Comparison of ENCODE assay signal across 2 fruit fly cellular contexts in genomic region chr3R:25004763-25005162, dm6.
TF ChIP-seq lines count a peak whose summit lies in the region.

No protein-coding gene starts in this region.

TF ChIP-seq in whole organism, embryonic, 481 proteins besides CTCF, POLR2A, EP300 and RAD21 (continued from another document and continues in another):
- peak; percentile 62 for TF ChIP-seq CG7839 (tag; optimal IDR thresholded peaks at IDR 0.05; lab: Kevin White, UChicago)
- peak; percentile 63 for TF ChIP-seq Rx (GFP tag; IDR thresholded peaks at IDR 0.05; lab: Robert Waterston, UW)
- peak; percentile 12 for TF ChIP-seq CG8281 (tag; optimal IDR thresholded peaks at IDR 0.05; lab: Kevin White, UChicago)
- no peak for TF ChIP-seq CkIIα-i1 (GFP tag; IDR thresholded peaks at IDR 0.05; lab: Robert Waterston, UW)
- peak; percentile 75 for TF ChIP-seq CG11504 (tag; optimal IDR thresholded peaks at IDR 0.05; lab: Kevin White, UChicago)
- peak; percentile 50 for TF ChIP-seq tio (GFP tag; optimal IDR thresholded peaks at IDR 0.05; lab: Kevin White, UChicago)
- no peak for TF ChIP-seq CG14965 (GFP tag; optimal IDR thresholded peaks at IDR 0.05; lab: Kevin White, UChicago; ENCODE audit: borderline replicate concordance)
- no peak for TF ChIP-seq gt (GFP tag; IDR thresholded peaks at IDR 0.05; lab: Robert Waterston, UW)
- no peak for TF ChIP-seq CG2116 (GFP tag; optimal IDR thresholded peaks at IDR 0.05; lab: Kevin White, UChicago)
- no peak for TF ChIP-seq sug (tag; optimal IDR thresholded peaks at IDR 0.05; lab: Kevin White, UChicago)
- TF ChIP-seq Opbp (GFP tag; IDR thresholded peaks at IDR 0.05; lab: Robert Waterston, UW; ENCODE audit: partially characterized antibody), result no peak
- TF ChIP-seq schlank (tag; optimal IDR thresholded peaks at IDR 0.05; lab: Kevin White, UChicago), result no peak
- no peak for TF ChIP-seq crp (GFP tag; optimal IDR thresholded peaks at IDR 0.05; lab: Kevin White, UChicago)
- TF ChIP-seq CG1024 (GFP tag; IDR thresholded peaks at IDR 0.05; lab: Robert Waterston, UW), result peak; percentile 72
- no peak for TF ChIP-seq gcm (GFP tag; optimal IDR thresholded peaks at IDR 0.05; lab: Kevin White, UChicago)
- peak; percentile 30 for TF ChIP-seq CG8944 (GFP tag; optimal IDR thresholded peaks at IDR 0.05; lab: Kevin White, UChicago)
- no peak for TF ChIP-seq Sin3A (optimal IDR thresholded peaks at IDR 0.05; lab: Kevin White, UChicago)
- TF ChIP-seq dpn (GFP tag; optimal IDR thresholded peaks at IDR 0.05; lab: Kevin White, UChicago), result peak; percentile 49 to 70
- no peak for TF ChIP-seq bigmax (GFP tag; optimal IDR thresholded peaks at IDR 0.05; lab: Kevin White, UChicago)
- peak; percentile 76 for TF ChIP-seq Ptx1 (GFP tag; IDR thresholded peaks at IDR 0.05; lab: Robert Waterston, UW)
- no peak for TF ChIP-seq CG4360 (GFP tag; IDR thresholded peaks at IDR 0.05; lab: Robert Waterston, UW)
- TF ChIP-seq CG16815 (GFP tag; optimal IDR thresholded peaks at IDR 0.05; lab: Kevin White, UChicago), result no peak
- TF ChIP-seq pho (GFP tag; optimal IDR thresholded peaks at IDR 0.05; lab: Kevin White, UChicago), result peak; percentile 14
- peak; percentile 66 for TF ChIP-seq bab2 (GFP tag; optimal IDR thresholded peaks at IDR 0.05; lab: Kevin White, UChicago)
- TF ChIP-seq maf-S (GFP tag; optimal IDR thresholded peaks at IDR 0.05; lab: Kevin White, UChicago), result no peak
- TF ChIP-seq zen (tag; optimal IDR thresholded peaks at IDR 0.05; lab: Kevin White, UChicago), result no peak
- TF ChIP-seq CG17186 (GFP tag; optimal IDR thresholded peaks at IDR 0.05; lab: Kevin White, UChicago), result no peak
- peak; percentile 57 for TF ChIP-seq CG1603 (tag; optimal IDR thresholded peaks at IDR 0.05; lab: Kevin White, UChicago)
- peak; percentile 21 for TF ChIP-seq crc (GFP tag; optimal IDR thresholded peaks at IDR 0.05; lab: Kevin White, UChicago)
- TF ChIP-seq Dll (GFP tag; IDR thresholded peaks at IDR 0.05; lab: Robert Waterston, UW; ENCODE audit: partially characterized antibody), result no peak
- TF ChIP-seq D19A (tag; optimal IDR thresholded peaks at IDR 0.05; lab: Kevin White, UChicago), result no peak
- peak; percentile 63 for TF ChIP-seq tin (GFP tag; optimal IDR thresholded peaks at IDR 0.05; lab: Kevin White, UChicago)
- TF ChIP-seq Adf1 (GFP tag; IDR thresholded peaks at IDR 0.05; lab: Robert Waterston, UW), result no peak
- TF ChIP-seq gem (tag; optimal IDR thresholded peaks at IDR 0.05; lab: Kevin White, UChicago), result no peak
- no peak for TF ChIP-seq Doc3 (GFP tag; IDR thresholded peaks at IDR 0.05; lab: Robert Waterston, UW; ENCODE audit: partially characterized antibody)
- TF ChIP-seq CG1792 (GFP tag; optimal IDR thresholded peaks at IDR 0.05; lab: Kevin White, UChicago), result no peak
- no peak for TF ChIP-seq yki (optimal IDR thresholded peaks at IDR 0.05; lab: Kevin White, UChicago)
- TF ChIP-seq pan (optimal IDR thresholded peaks at IDR 0.05; lab: Kevin White, UChicago), result no peak
- peak in 1 of 2 experiments; percentile 66 for TF ChIP-seq pan (GFP tag; optimal IDR thresholded peaks at IDR 0.05 in 1 of 2, IDR thresholded peaks at IDR 0.05 in 1 of 2)
- no peak for TF ChIP-seq Atf3 (GFP tag; optimal IDR thresholded peaks at IDR 0.05; lab: Kevin White, UChicago)
- TF ChIP-seq MBD-R2 (GFP tag; IDR thresholded peaks at IDR 0.05; lab: Robert Waterston, UW), result no peak; the same call in 1 of the 2 replicates
- TF ChIP-seq kni (GFP tag; optimal IDR thresholded peaks at IDR 0.05; lab: Kevin White, UChicago), result no peak
- TF ChIP-seq Hand (GFP tag; optimal IDR thresholded peaks at IDR 0.05; lab: Kevin White, UChicago), result no peak
- TF ChIP-seq wek (GFP tag; optimal IDR thresholded peaks at IDR 0.05; lab: Kevin White, UChicago), result no peak
- no peak for TF ChIP-seq NC2α (GFP tag; optimal IDR thresholded peaks at IDR 0.05; lab: Kevin White, UChicago)
- TF ChIP-seq twi (tag; optimal IDR thresholded peaks at IDR 0.05; lab: Kevin White, UChicago), result no peak
- TF ChIP-seq fd64A (GFP tag; optimal IDR thresholded peaks at IDR 0.05; lab: Kevin White, UChicago), result no peak
- TF ChIP-seq CG30020 (tag; optimal IDR thresholded peaks at IDR 0.05; lab: Kevin White, UChicago), result no peak
- no peak for TF ChIP-seq CG8359 (GFP tag; optimal IDR thresholded peaks at IDR 0.05; lab: Kevin White, UChicago; ENCODE audit: borderline replicate concordance)
- TF ChIP-seq MESR4 (GFP tag; optimal IDR thresholded peaks at IDR 0.05; lab: Kevin White, UChicago), result no peak
- no peak for TF ChIP-seq ro (GFP tag; IDR thresholded peaks at IDR 0.05; lab: Robert Waterston, UW)
- TF ChIP-seq sob (GFP tag; IDR thresholded peaks at IDR 0.05; lab: Robert Waterston, UW), result peak; percentile 77
- peak; percentile 39 for TF ChIP-seq pnt (GFP tag; optimal IDR thresholded peaks at IDR 0.05; lab: Kevin White, UChicago)
- peak; percentile 47 for TF ChIP-seq CG10209 (GFP tag; optimal IDR thresholded peaks at IDR 0.05; lab: Kevin White, UChicago)
- TF ChIP-seq Oaz (GFP tag; IDR thresholded peaks at IDR 0.05; lab: Robert Waterston, UW), result no peak
- peak; percentile 54 for TF ChIP-seq CG12391 (tag; optimal IDR thresholded peaks at IDR 0.05; lab: Kevin White, UChicago)
- no peak for TF ChIP-seq CG8388 (GFP tag; optimal IDR thresholded peaks at IDR 0.05; lab: Kevin White, UChicago)
- peak; percentile 69 for TF ChIP-seq E2f1 (GFP tag; IDR thresholded peaks at IDR 0.05; lab: Robert Waterston, UW)
- TF ChIP-seq Gsc (GFP tag; IDR thresholded peaks at IDR 0.05; lab: Robert Waterston, UW), result peak; percentile 17; the same call in 1 of the 2 replicates
- TF ChIP-seq bsh (GFP tag; optimal IDR thresholded peaks at IDR 0.05; lab: Kevin White, UChicago), result peak in 1 of 2 experiments; percentile 68
- no peak for TF ChIP-seq nau (GFP tag; optimal IDR thresholded peaks at IDR 0.05; lab: Kevin White, UChicago)
- no peak for TF ChIP-seq pb (GFP tag; optimal IDR thresholded peaks at IDR 0.05; lab: Kevin White, UChicago)
- peak; percentile 44 for TF ChIP-seq CG18262 (tag; optimal IDR thresholded peaks at IDR 0.05; lab: Kevin White, UChicago)
- no peak for TF ChIP-seq Sry-β (GFP tag; optimal IDR thresholded peaks at IDR 0.05; lab: Kevin White, UChicago)
- TF ChIP-seq CG12659 (GFP tag; optimal IDR thresholded peaks at IDR 0.05; lab: Kevin White, UChicago), result peak; percentile 26
- no peak for TF ChIP-seq disco-r (GFP tag; optimal IDR thresholded peaks at IDR 0.05; lab: Kevin White, UChicago)
- TF ChIP-seq CoRest (tag; optimal IDR thresholded peaks at IDR 0.05; lab: Kevin White, UChicago), result peak; percentile 43
- TF ChIP-seq ERR (GFP tag; optimal IDR thresholded peaks at IDR 0.05; lab: Kevin White, UChicago), result no peak

TF ChIP-seq in whole organism, prepupa, 60 proteins besides CTCF, POLR2A, EP300 and RAD21 (continued from another document):
- TF ChIP-seq CG8632 (GFP tag; optimal IDR thresholded peaks at IDR 0.05; lab: Kevin White, UChicago) (no peak), CG9139 (GFP tag; optimal IDR thresholded peaks at IDR 0.05; lab: Kevin White, UChicago) (no peak), cyc (GFP tag; optimal IDR thresholded peaks at IDR 0.05; lab: Kevin White, UChicago) (peak; percentile 30), CG11294 (GFP tag; IDR thresholded peaks at IDR 0.05; lab: Robert Waterston, UW) (0 out of 2 replicates have a peak, but pooled peaks have one; percentile 26), esn (GFP tag; optimal IDR thresholded peaks at IDR 0.05; lab: Kevin White, UChicago) (peak; percentile 7), CG10631 (GFP tag; optimal IDR thresholded peaks at IDR 0.05; lab: Kevin White, UChicago) (no peak), Sox14 (GFP tag; optimal IDR thresholded peaks at IDR 0.05; lab: Kevin White, UChicago) (peak; percentile 31), Eip75B (GFP tag; optimal IDR thresholded peaks at IDR 0.05; lab: Kevin White, UChicago) (no peak), CG1621 (tag; optimal IDR thresholded peaks at IDR 0.05; lab: Kevin White, UChicago) (no peak), CG4318 (GFP tag; optimal IDR thresholded peaks at IDR 0.05; lab: Kevin White, UChicago) (peak; percentile 52), CG6792 (GFP tag; optimal IDR thresholded peaks at IDR 0.05; lab: Kevin White, UChicago) (no peak), CG6163 (GFP tag; IDR thresholded peaks at IDR 0.05; lab: Robert Waterston, UW) (0 out of 3 replicates have a peak, but pooled peaks have one; percentile 56), CG32006 (GFP tag; optimal IDR thresholded peaks at IDR 0.05; lab: Kevin White, UChicago) (peak; percentile 76), CG3919 (GFP tag; optimal IDR thresholded peaks at IDR 0.05; lab: Kevin White, UChicago) (peak; percentile 62), fkh (GFP tag; optimal IDR thresholded peaks at IDR 0.05; lab: Kevin White, UChicago) (no peak), CG3032 (tag; optimal IDR thresholded peaks at IDR 0.05; lab: Kevin White, UChicago) (no peak), OdsH (GFP tag; optimal IDR thresholded peaks at IDR 0.05; lab: Kevin White, UChicago) (peak; percentile 63), CG11762 (GFP tag; optimal IDR thresholded peaks at IDR 0.05; lab: Kevin White, UChicago; ENCODE audit: insufficient read depth) (peak; percentile 9), CG6276 (GFP tag; optimal IDR thresholded peaks at IDR 0.05; lab: Kevin White, UChicago) (peak; percentile 49), CG11902 (GFP tag; optimal IDR thresholded peaks at IDR 0.05; lab: Kevin White, UChicago) (no peak), Hr4 (GFP tag; optimal IDR thresholded peaks at IDR 0.05; lab: Kevin White, UChicago) (peak; percentile 81), Smox (GFP tag; optimal IDR thresholded peaks at IDR 0.05; lab: Kevin White, UChicago) (no peak), topi (GFP tag; optimal IDR thresholded peaks at IDR 0.05; lab: Kevin White, UChicago) (peak; percentile 24), ss (GFP tag; optimal IDR thresholded peaks at IDR 0.05; lab: Kevin White, UChicago) (no peak), Eip78C (GFP tag; lab: Kevin White, UChicago) (peak; percentile 81), Hr39 (GFP tag; optimal IDR thresholded peaks at IDR 0.05; lab: Kevin White, UChicago) (peak; percentile 39), eg (GFP tag; IDR thresholded peaks at IDR 0.05; lab: Robert Waterston, UW) (peak; percentile 76)
